Fruit fly (Drosophila melanogaster) whole organism, embryonic: ENCODE data around the gene CG13605.

ENCODE experiments used
- CG1233 ChIP-seq: fragments of 200-800 bp; sonication (Bioruptor generic); optimal IDR thresholded peaks from 4 replicates; lab custom pipeline; 2018; ENCODE audit warnings: missing biosample characterization, mild to moderate bottlenecking, missing genetic modification characterization
- CG14014 ChIP-seq: fragments of 200-800 bp; sonication (Bioruptor generic); IDR thresholded peaks from 2 replicates; pipeline ENCODE4 v1.3.6; 2022; ENCODE audit warnings: missing biosample characterization, missing genetic modification characterization
- CG17612 ChIP-seq: fragments of 200-800 bp; sonication (Bioruptor generic); IDR thresholded peaks from 2 replicates; pipeline ENCODE4 v1.3.6; 2022; ENCODE audit warnings: missing biosample characterization, missing genetic modification characterization
- CG32532 ChIP-seq: fragments of 200-800 bp; sonication (Bioruptor generic); IDR thresholded peaks from 2 replicates; pipeline ENCODE4 v1.3.6; 2022; ENCODE audit warnings: missing biosample characterization, missing genetic modification characterization
- CG4854 ChIP-seq: fragments of 200-800 bp; sonication (Bioruptor generic); optimal IDR thresholded peaks from 2 replicates; lab custom pipeline; 2016; ENCODE audit warnings: missing biosample characterization, missing genetic modification characterization, inconsistent platforms
- CG6765 ChIP-seq: fragments of 200-800 bp; sonication (Bioruptor generic); optimal IDR thresholded peaks from 3 replicates; lab custom pipeline; 2017; ENCODE audit warnings: missing biosample characterization, mild to moderate bottlenecking, missing genetic modification characterization
- CG8388 ChIP-seq: fragments of 200-800 bp; sonication (Bioruptor generic); optimal IDR thresholded peaks from 2 replicates; lab custom pipeline; 2019; ENCODE audit warnings: missing biosample characterization, mild to moderate bottlenecking, missing genetic modification characterization, moderate library complexity
- Hand ChIP-seq: fragments of 200-800 bp; sonication (Bioruptor generic); optimal IDR thresholded peaks from 2 replicates; lab custom pipeline; 2017; ENCODE audit warnings: mild to moderate bottlenecking, missing biosample characterization, missing genetic modification reagents, missing genetic modification characterization
- NC2α ChIP-seq: fragments of 200-800 bp; sonication (Bioruptor generic); optimal IDR thresholded peaks from 2 replicates; lab custom pipeline; 2016; ENCODE audit warnings: missing biosample characterization, missing genetic modification characterization
- nmo ChIP-seq: fragments of 200-800 bp; sonication (Bioruptor generic); optimal IDR thresholded peaks from 2 replicates; lab custom pipeline; 2018; ENCODE audit warnings: missing biosample characterization, mild to moderate bottlenecking, missing genetic modification characterization, moderate library complexity
- zen ChIP-seq: fragments of 200-800 bp; sonication (Bioruptor generic); optimal IDR thresholded peaks from 3 replicates; lab custom pipeline; 2018; ENCODE audit warnings: missing biosample characterization, mild to moderate bottlenecking, missing genetic modification characterization, moderate library complexity

DNA sequence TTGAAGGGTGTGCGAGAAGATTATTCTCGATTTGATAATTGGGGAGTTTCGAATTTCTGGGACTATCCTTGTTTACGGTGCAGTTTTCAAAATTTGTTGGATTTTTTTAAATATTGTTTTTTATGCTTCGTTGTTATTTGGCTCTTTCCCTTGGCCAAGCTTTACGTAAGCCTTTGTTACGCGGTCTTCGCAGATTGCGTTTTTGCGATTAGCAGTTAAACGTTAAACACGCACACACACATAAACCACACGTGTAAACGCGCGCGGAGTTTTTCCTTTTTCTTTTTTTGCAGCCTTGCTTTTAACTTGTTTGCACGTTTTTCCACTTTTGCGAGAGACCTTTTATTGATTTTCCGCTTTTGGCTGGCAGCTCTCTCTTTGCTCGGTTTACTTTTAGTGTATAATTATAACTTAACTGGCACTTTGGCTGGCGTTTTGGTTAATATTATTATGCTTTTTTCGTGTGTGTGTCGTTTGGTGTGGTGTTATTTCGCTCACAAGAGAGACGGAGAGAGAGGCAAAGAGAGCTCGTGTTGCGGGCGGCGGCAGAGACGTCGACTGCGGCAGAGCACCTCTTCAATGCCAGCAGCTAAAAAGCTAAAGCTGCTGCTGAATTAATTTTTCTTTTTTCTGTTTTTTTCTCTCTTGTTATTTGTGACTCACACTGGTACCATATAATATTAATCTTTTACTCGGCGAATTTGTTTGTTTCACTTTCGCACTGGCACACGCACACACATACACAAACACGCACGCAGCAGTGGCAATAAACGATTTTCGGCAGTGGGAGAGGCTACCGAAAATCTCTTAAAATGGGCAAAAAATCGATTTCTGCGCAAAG lies 7.5 kb downstream of the CG13605 start:
- TF ChIP-seq CG1233 (no peak), CG17612 (no peak), zen (tag; lab: Kevin White, UChicago) (no peak), NC2α (GFP tag; lab: Kevin White, UChicago) (no peak), CG14014 (GFP tag; lab: Robert Waterston, UW) (no peak), nmo (GFP tag; lab: Kevin White, UChicago) (no peak), CG6765 (GFP tag; lab: Kevin White, UChicago) (no peak), CG4854 (GFP tag; lab: Kevin White, UChicago) (no peak), Hand (no peak), CG32532 (no peak), CG8388 (no peak)
